Fruit fly (Drosophila melanogaster) whole organism: ENCODE results near the gene CG32727.

Experiments used
- psq ChIP-seq: fragments of >200 bp; optimal IDR thresholded peaks from 2 replicates; lab custom pipeline; 2017
- usp ChIP-seq: fragments of >200 bp; optimal IDR thresholded peaks from 2 replicates; lab custom pipeline; 2017; ENCODE audit warnings: missing biosample characterization, missing genetic modification characterization, mixed read lengths

DNA sequence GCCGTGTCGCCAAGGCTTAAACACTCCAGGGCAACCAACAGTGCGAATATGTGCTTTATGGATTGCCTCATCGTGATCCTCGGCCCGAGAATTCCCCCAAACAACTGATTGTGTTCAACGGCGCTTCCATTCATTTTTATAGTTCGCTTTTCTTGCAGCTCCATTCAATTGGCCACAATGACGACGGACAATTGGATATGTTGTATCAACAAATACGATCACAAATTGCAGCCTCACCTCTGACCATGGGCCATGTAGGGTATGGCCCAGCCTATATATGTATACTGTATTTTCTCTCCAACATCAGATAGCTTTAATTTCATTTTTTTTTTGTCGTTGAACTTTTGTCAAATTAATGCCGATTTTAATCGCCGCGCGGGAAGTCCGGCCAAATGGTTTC is 17.7 kb downstream of the CG32727 start, which contains the start of gene CG15036:
- TF ChIP-seq usp (GFP tag; lab: Kevin White, UChicago) (no peak), psq (lab: Kevin White, UChicago) (no peak)
